Fruit fly (Drosophila melanogaster): ENCODE data around the gene Tailor.

Gene Tailor

dm6 chr3R:7087201-7087505 lies 1.3 kb upstream of the Tailor start:
- TF ChIP-seq CTCF (optimal IDR thresholded peaks at IDR 0.05): no peak
- no peak for TF ChIP-seq CG8478 (optimal IDR thresholded peaks at IDR 0.05)

dm6 chr3R:7086377-7087200 lies 706 bp upstream of the Tailor start, which contains the start of gene alphaTub84B:
alphaTub84B (plus strand) TSS chr3R:7086599.
- TF ChIP-seq CG8478 (optimal IDR thresholded peaks at IDR 0.05) (no peak), CTCF (optimal IDR thresholded peaks at IDR 0.05) (peak; percentile 49 to 59)

- no peak for TF ChIP-seq CTCF (optimal IDR thresholded peaks at IDR 0.05)
- TF ChIP-seq CG8478 (optimal IDR thresholded peaks at IDR 0.05): no peak
These were observed 428 bp downstream of the Tailor start for dm6 chr3R:7085455-7085854.

- TF ChIP-seq CG8478 (optimal IDR thresholded peaks at IDR 0.05) (no peak), CTCF (optimal IDR thresholded peaks at IDR 0.05) (no peak)
These were observed 2.1 kb downstream of the Tailor start for dm6 chr3R:7083750-7084149.

- TF ChIP-seq CG8478 (optimal IDR thresholded peaks at IDR 0.05) (no peak), CTCF (optimal IDR thresholded peaks at IDR 0.05) (no peak)
These were observed 3.9 kb downstream of the Tailor start, which contains the start of gene Dpck for dm6 chr3R:7081972-7082371. Dpck (plus strand) TSS chr3R:7082182.

dm6 chr3R:7080157-7080916 lies 5.5 kb downstream of the Tailor start, which contains the start of gene Ref1:
Ref1 (minus strand) TSS chr3R:7080387.
- no peak for TF ChIP-seq CTCF (optimal IDR thresholded peaks at IDR 0.05)
- TF ChIP-seq CG8478 (optimal IDR thresholded peaks at IDR 0.05): no peak

- TF ChIP-seq CG8478 (optimal IDR thresholded peaks at IDR 0.05) (no peak), CTCF (optimal IDR thresholded peaks at IDR 0.05) (no peak)
These were observed 6.2 kb downstream of the Tailor start for dm6 chr3R:7079718-7080117.

dm6 chr3R:7076293-7076981 lies 9.4 kb downstream of the Tailor start:
- TF ChIP-seq CG8478 (optimal IDR thresholded peaks at IDR 0.05) (no peak), CTCF (optimal IDR thresholded peaks at IDR 0.05) (no peak)

dm6 chr3R:7075712-7076183 lies 10.1 kb downstream of the Tailor start:
- TF ChIP-seq CTCF (optimal IDR thresholded peaks at IDR 0.05) (no peak), CG8478 (optimal IDR thresholded peaks at IDR 0.05) (no peak)

dm6 chr3R:7075115-7075425 lies 10.8 kb downstream of the Tailor start:
- TF ChIP-seq CTCF (optimal IDR thresholded peaks at IDR 0.05) (no peak), CG8478 (optimal IDR thresholded peaks at IDR 0.05) (no peak)

dm6 chr3R:7074297-7075114 lies 11.4 kb downstream of the Tailor start, which contains the start of the genes Ufl1 and CG1943:
Ufl1 (minus strand) TSS chr3R:7074452.
CG1943 (plus strand) TSS chr3R:7074859.
- TF ChIP-seq CTCF (optimal IDR thresholded peaks at IDR 0.05) (peak; percentile 84 to 87), CG8478 (optimal IDR thresholded peaks at IDR 0.05) (no peak)

- no peak for TF ChIP-seq CG8478 (optimal IDR thresholded peaks at IDR 0.05)
- peak in 1 of 2 experiments; percentile 13 for TF ChIP-seq CTCF (optimal IDR thresholded peaks at IDR 0.05)
These were observed 18.8 kb downstream of the Tailor start, which contains the start of the genes CG1105 and CG1965 for dm6 chr3R:7067092-7067491. CG1105 (minus strand) TSS chr3R:7067136. CG1965 (plus strand) TSS chr3R:7067401.

dm6 chr3R:7066267-7066666 lies 19.6 kb downstream of the Tailor start:
- TF ChIP-seq CG8478 (optimal IDR thresholded peaks at IDR 0.05) (no peak), CTCF (optimal IDR thresholded peaks at IDR 0.05) (no peak)

- no peak for TF ChIP-seq CTCF (optimal IDR thresholded peaks at IDR 0.05)
- no peak for TF ChIP-seq CG8478 (optimal IDR thresholded peaks at IDR 0.05)
These were observed 24.0 kb downstream of the Tailor start, which contains the start of gene Mst84B for dm6 chr3R:7061875-7062274. Mst84B (plus strand) TSS chr3R:7062175.

Data from S2 (cell line).